Worm (Caenorhabditis elegans) whole organism, L4 larva: ENCODE data around the gene W01A11.7.

Source experiments
- F49E8.2 ChIP-seq: sonication (generic microtip); optimal IDR thresholded peaks from 2 replicates; lab custom pipeline; 2016; ENCODE audit warnings: missing compliant biosample characterization, mild to moderate bottlenecking, missing genetic modification characterization, borderline replicate concordance
- aly-2 ChIP-seq: sonication (generic microtip); optimal IDR thresholded peaks from 2 replicates; lab custom pipeline; 2018; ENCODE audit warnings: missing biosample characterization, missing genetic modification characterization
- daf-16 ChIP-seq, 3 experiments: sonication (generic microtip); optimal IDR thresholded peaks; 2 replicates each; lab custom pipeline; 2016 to 2017; ENCODE audit warnings: missing genetic modification characterization in 3 of 3, missing genetic modification reagents in 3 of 3, mild to moderate bottlenecking in 2 of 3, missing compliant biosample characterization in 2 of 3, missing biosample characterization in 1 of 3, moderate library complexity in 1 of 3
- lin-13 ChIP-seq: fragments of 150-350 bp; optimal IDR thresholded peaks from 2 replicates; lab custom pipeline; 2014; ENCODE audit warnings: missing biosample characterization, missing genetic modification reagents, missing genetic modification characterization
- mes-2 ChIP-seq: sonication (generic microtip); optimal IDR thresholded peaks from 2 replicates; lab custom pipeline; 2016; ENCODE audit warnings: missing genotype, mild to moderate bottlenecking, missing genetic modification characterization, missing compliant biosample characterization; ENCODE audit not compliant: poor library complexity, severe bottlenecking
- mxl-3 ChIP-seq: fragments of 200-800 bp; sonication (Bioruptor generic); optimal IDR thresholded peaks from 2 replicates; lab custom pipeline; 2018; ENCODE audit warnings: mild to moderate bottlenecking, missing genetic modification characterization, missing compliant biosample characterization
- nhr-28 ChIP-seq: fragments of 150-350 bp; optimal IDR thresholded peaks from 2 replicates; lab custom pipeline; 2014; ENCODE audit warnings: missing biosample characterization, missing genetic modification characterization
- nhr-77 ChIP-seq: fragments of 150-350 bp; optimal IDR thresholded peaks from 2 replicates; lab custom pipeline; 2014; ENCODE audit warnings: missing biosample characterization, missing genetic modification characterization
- snpc-4 ChIP-seq: fragments of 150-350 bp; optimal IDR thresholded peaks from 2 replicates; lab custom pipeline; 2014; ENCODE audit warnings: missing biosample characterization, missing genetic modification characterization
- spr-3 ChIP-seq: fragments of 200-800 bp; sonication (Bioruptor generic); optimal IDR thresholded peaks from 2 replicates; lab custom pipeline; 2018; ENCODE audit warnings: mild to moderate bottlenecking, missing genetic modification characterization, missing compliant biosample characterization
- unc-39 ChIP-seq: sonication (generic microtip); optimal IDR thresholded peaks from 2 replicates; lab custom pipeline; 2017; ENCODE audit warnings: missing biosample characterization, missing genetic modification characterization
- unc-62 ChIP-seq, 3 experiments: fragments of 150-350 bp in 1 of 3; sonication (generic microtip); optimal IDR thresholded peaks in 2 of 3; peaks in 1 of 3; 1 replicate in 1 of 3; 2 replicates in 2 of 3; lab custom pipeline; 2014 to 2017; ENCODE audit warnings: missing biosample characterization in 3 of 3, missing genetic modification characterization in 3 of 3, missing genetic modification reagents in 3 of 3, missing genotype in 1 of 3
- zag-1 ChIP-seq: fragments of 150-350 bp; optimal IDR thresholded peaks from 2 replicates; lab custom pipeline; 2014; ENCODE audit warnings: missing biosample characterization, missing genetic modification characterization

DNA sequence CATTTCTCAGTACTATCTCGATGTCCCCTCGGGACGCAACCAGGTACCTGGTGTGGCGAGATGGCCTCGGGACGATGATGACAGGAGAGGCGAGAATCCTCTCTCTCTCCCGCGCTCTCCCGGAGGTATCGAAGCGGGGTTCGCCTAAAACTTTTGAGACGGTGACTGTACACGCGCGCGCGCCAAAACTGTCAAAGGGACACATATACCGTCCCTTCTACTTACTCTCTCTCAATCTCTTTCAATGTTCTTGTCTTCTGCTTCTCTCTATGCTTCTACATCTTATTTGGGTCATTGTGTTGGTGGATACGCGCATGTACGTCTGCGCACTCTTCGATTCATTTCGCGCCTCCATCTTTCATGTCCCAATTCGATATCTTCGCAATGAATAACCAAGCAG is 36.7 kb upstream of the W01A11.7 start:
- TF ChIP-seq zag-1 (tag; lab: Kevin White, UChicago): no peak
- no peak for TF ChIP-seq mes-2 (tag; lab: Kevin White, UChicago)
- no peak for TF ChIP-seq snpc-4 (tag; lab: Kevin White, UChicago)
- TF ChIP-seq mxl-3 (GFP tag; lab: Kevin White, UChicago): peak; percentile 66
- peak in 1 of 2 experiments; percentile 97 for TF ChIP-seq unc-62 (GFP tag; optimal IDR thresholded peaks at IDR 0.05 in 1 of 2; lab: Kevin White, UChicago)
- TF ChIP-seq unc-62 (tag; optimal IDR thresholded peaks at IDR 0.05; lab: Kevin White, UChicago): no peak
- TF ChIP-seq nhr-28 (tag; lab: Kevin White, UChicago): no peak
- TF ChIP-seq F49E8.2 (tag; lab: Kevin White, UChicago): no peak
- no peak for TF ChIP-seq aly-2
- no peak for TF ChIP-seq unc-39 (tag; lab: Kevin White, UChicago)
- TF ChIP-seq nhr-77: no peak
- TF ChIP-seq daf-16 (GFP tag; optimal IDR thresholded peaks at IDR 0.05; lab: Kevin White, UChicago): no peak
- TF ChIP-seq daf-16 (tag; optimal IDR thresholded peaks at IDR 0.05; lab: Kevin White, UChicago): no peak
- TF ChIP-seq spr-3 (GFP tag; lab: Kevin White, UChicago): no peak
- TF ChIP-seq lin-13: no peak
